Worm (Caenorhabditis elegans) whole organism, L2 larva: Measurements from ENCODE around the gene cdt-2.

ENCODE experiments used
- C34F6.9 ChIP-seq: fragments of 150-350 bp; optimal IDR thresholded peaks from 2 replicates; lab custom pipeline; 2014; ENCODE audit warnings: missing biosample characterization, missing genetic modification characterization
- F13H6.1 ChIP-seq: sonication (generic microtip); optimal IDR thresholded peaks from 2 replicates; lab custom pipeline; 2016; ENCODE audit warnings: missing genetic modification characterization, missing compliant biosample characterization
- R02D3.7 ChIP-seq: fragments of 150-350 bp; optimal IDR thresholded peaks from 2 replicates; lab custom pipeline; 2014; ENCODE audit warnings: missing biosample characterization, missing genetic modification characterization
- Y55F3AM.14 ChIP-seq: fragments of 200-800 bp; sonication (Bioruptor generic); optimal IDR thresholded peaks from 2 replicates; lab custom pipeline; 2018; ENCODE audit warnings: mild to moderate bottlenecking, missing genetic modification characterization, missing compliant biosample characterization
- ZK546.5 ChIP-seq: sonication (generic microtip); optimal IDR thresholded peaks from 2 replicates; lab custom pipeline; 2017; ENCODE audit warnings: missing biosample characterization, missing genetic modification characterization
- aly-2 ChIP-seq: fragments of 150-350 bp; optimal IDR thresholded peaks from 2 replicates; lab custom pipeline; 2014; ENCODE audit warnings: missing biosample characterization, missing genetic modification characterization
- ama-1 ChIP-seq: fragments of 150-350 bp; optimal IDR thresholded peaks from 2 replicates; lab custom pipeline; 2018; ENCODE audit warnings: inconsistent platforms
- blmp-1 ChIP-seq: sonication (generic microtip); optimal IDR thresholded peaks from 2 replicates; lab custom pipeline; 2017; ENCODE audit warnings: missing genetic modification characterization, mild to moderate bottlenecking, missing compliant biosample characterization, antibody characterized with exemption, moderate library complexity; ENCODE audit not compliant: insufficient read depth
- ceh-16 ChIP-seq: fragments of 150-350 bp; optimal IDR thresholded peaks from 2 replicates; lab custom pipeline; 2014; ENCODE audit warnings: missing biosample characterization, missing genetic modification characterization
- ceh-82 ChIP-seq: fragments of 150-350 bp; optimal IDR thresholded peaks from 2 replicates; lab custom pipeline; 2014; ENCODE audit warnings: missing biosample characterization, missing genetic modification characterization
- crh-2 ChIP-seq: sonication (generic microtip); optimal IDR thresholded peaks from 2 replicates; lab custom pipeline; 2017; ENCODE audit warnings: missing biosample characterization, missing genetic modification characterization
- dmd-4 ChIP-seq: sonication (generic microtip); optimal IDR thresholded peaks from 2 replicates; lab custom pipeline; 2017; ENCODE audit warnings: missing biosample characterization, missing genetic modification characterization
- egl-27 ChIP-seq: sonication (generic microtip); optimal IDR thresholded peaks from 3 replicates; lab custom pipeline; 2017; ENCODE audit warnings: missing biosample characterization, missing genetic modification reagents, missing genetic modification characterization
- elt-3 ChIP-seq: sonication (generic microtip); optimal IDR thresholded peaks from 2 replicates; lab custom pipeline; 2017; ENCODE audit warnings: missing biosample characterization, missing genetic modification characterization
- fos-1 ChIP-seq: fragments of 150-350 bp; optimal IDR thresholded peaks from 2 replicates; lab custom pipeline; 2014; ENCODE audit warnings: missing biosample characterization, missing genetic modification characterization
- gmeb-1 ChIP-seq: fragments of 150-350 bp; optimal IDR thresholded peaks from 2 replicates; lab custom pipeline; 2014; ENCODE audit warnings: missing biosample characterization, missing genetic modification characterization
- lin-11 ChIP-seq: fragments of 150-350 bp; sonication (generic microtip); optimal IDR thresholded peaks from 2 replicates; lab custom pipeline; 2014; ENCODE audit warnings: missing biosample characterization, missing genetic modification characterization, inconsistent platforms, mixed read lengths
- lin-13 ChIP-seq: fragments of 150-350 bp; optimal IDR thresholded peaks from 2 replicates; lab custom pipeline; 2014; ENCODE audit warnings: missing biosample characterization, missing genetic modification reagents, missing genetic modification characterization
- lin-39 ChIP-seq: fragments of 150-350 bp; optimal IDR thresholded peaks from 2 replicates; lab custom pipeline; 2014; ENCODE audit warnings: missing biosample characterization, missing genetic modification reagents, missing genetic modification characterization
- lsy-2 ChIP-seq, 2 experiments: fragments of 150-350 bp in 1 of 2; sonication (generic microtip) in 1 of 2; optimal IDR thresholded peaks; 2 replicates each; lab custom pipeline; 2014 to 2017; ENCODE audit warnings: missing biosample characterization in 2 of 2, missing genetic modification characterization in 2 of 2
- mab-5 ChIP-seq: fragments of 150-350 bp; optimal IDR thresholded peaks from 2 replicates; lab custom pipeline; 2014; ENCODE audit warnings: missing biosample characterization, missing genetic modification characterization
- mbf-1 ChIP-seq: sonication (generic microtip); optimal IDR thresholded peaks from 2 replicates; lab custom pipeline; 2017; ENCODE audit warnings: missing biosample characterization, missing genetic modification characterization
- mdl-1 ChIP-seq, 2 experiments: fragments of 150-350 bp in 1 of 2; sonication (generic microtip) in 1 of 2; optimal IDR thresholded peaks; 2 replicates each; lab custom pipeline; 2017; ENCODE audit warnings: missing biosample characterization in 2 of 2, missing genetic modification characterization in 2 of 2
- nhr-10 ChIP-seq: sonication (generic microtip); optimal IDR thresholded peaks from 2 replicates; lab custom pipeline; 2017; ENCODE audit warnings: missing biosample characterization, missing genetic modification characterization
- nhr-11 ChIP-seq: fragments of 150-350 bp; optimal IDR thresholded peaks from 2 replicates; lab custom pipeline; 2014; ENCODE audit warnings: missing biosample characterization, missing genetic modification characterization
- nhr-12 ChIP-seq: fragments of 150-350 bp; optimal IDR thresholded peaks from 2 replicates; lab custom pipeline; 2014; ENCODE audit warnings: missing biosample characterization, missing genetic modification characterization
- nhr-129 ChIP-seq: fragments of 150-350 bp; optimal IDR thresholded peaks from 2 replicates; lab custom pipeline; 2014; ENCODE audit warnings: missing biosample characterization, missing genetic modification characterization
- nhr-21 ChIP-seq: fragments of 150-350 bp; optimal IDR thresholded peaks from 2 replicates; lab custom pipeline; 2014; ENCODE audit warnings: missing biosample characterization, missing genetic modification characterization
- nhr-23 ChIP-seq: fragments of 150-350 bp; optimal IDR thresholded peaks from 2 replicates; lab custom pipeline; 2014; ENCODE audit warnings: missing biosample characterization, missing genetic modification reagents, missing genetic modification characterization
- nhr-237 ChIP-seq: fragments of 150-350 bp; optimal IDR thresholded peaks from 2 replicates; lab custom pipeline; 2014; ENCODE audit warnings: missing biosample characterization, missing genetic modification characterization
- nhr-25 ChIP-seq: fragments of 150-350 bp; sonication (generic microtip); optimal IDR thresholded peaks from 3 replicates; lab custom pipeline; 2014; ENCODE audit warnings: missing biosample characterization, missing genetic modification characterization
- nhr-6 ChIP-seq: fragments of 150-350 bp; optimal IDR thresholded peaks from 2 replicates; lab custom pipeline; 2014; ENCODE audit warnings: missing biosample characterization, missing genetic modification characterization
- nhr-77 ChIP-seq: fragments of 150-350 bp; optimal IDR thresholded peaks from 2 replicates; lab custom pipeline; 2014; ENCODE audit warnings: missing biosample characterization, missing genetic modification characterization
- peb-1 ChIP-seq: fragments of 150-350 bp; optimal IDR thresholded peaks from 2 replicates; lab custom pipeline; 2014; ENCODE audit warnings: missing biosample characterization, missing genetic modification characterization
- sem-4 ChIP-seq: fragments of 150-350 bp; optimal IDR thresholded peaks from 2 replicates; lab custom pipeline; 2014; ENCODE audit warnings: missing biosample characterization, missing genetic modification reagents, missing genetic modification characterization
- skn-1 ChIP-seq: sonication (generic microtip); optimal IDR thresholded peaks from 2 replicates; lab custom pipeline; 2017; ENCODE audit warnings: missing biosample characterization, missing genetic modification characterization
- sma-3 ChIP-seq: sonication (generic microtip); optimal IDR thresholded peaks from 2 replicates; lab custom pipeline; 2016; ENCODE audit warnings: missing genetic modification reagents, missing genetic modification characterization, missing compliant biosample characterization
- snpc-4 ChIP-seq: fragments of 150-350 bp; optimal IDR thresholded peaks from 2 replicates; lab custom pipeline; 2014; ENCODE audit warnings: missing biosample characterization, missing genetic modification characterization
- unc-39 ChIP-seq: fragments of 150-350 bp; optimal IDR thresholded peaks from 2 replicates; lab custom pipeline; 2014; ENCODE audit warnings: missing biosample characterization, missing genetic modification characterization
- unc-55 ChIP-seq: fragments of 150-350 bp; sonication (generic microtip); optimal IDR thresholded peaks from 3 replicates; lab custom pipeline; 2014; ENCODE audit warnings: missing biosample characterization, missing genetic modification reagents, missing genetic modification characterization
- unc-62 ChIP-seq: fragments of 150-350 bp; optimal IDR thresholded peaks from 2 replicates; lab custom pipeline; 2014; ENCODE audit warnings: missing biosample characterization, missing genetic modification reagents, missing genetic modification characterization
- zag-1 ChIP-seq: fragments of 150-350 bp; optimal IDR thresholded peaks from 2 replicates; lab custom pipeline; 2014; ENCODE audit warnings: missing biosample characterization, missing genetic modification characterization
- ztf-1 ChIP-seq: fragments of 200-800 bp; sonication (Bioruptor generic); conservative IDR thresholded peaks from 2 replicates; pipeline ENCODE4 v1.3.6; 2022; ENCODE audit warnings: missing genetic modification characterization, missing compliant biosample characterization
- ztf-11 ChIP-seq: sonication (generic microtip); optimal IDR thresholded peaks from 2 replicates; lab custom pipeline; 2017; ENCODE audit warnings: missing biosample characterization, missing genetic modification characterization
- ztf-4 ChIP-seq: fragments of 150-350 bp; optimal IDR thresholded peaks from 2 replicates; lab custom pipeline; 2014; ENCODE audit warnings: missing biosample characterization, missing genetic modification characterization

cdt-2 gene

ce11 chrV:15011560-15011959, 20.6 kb upstream of the cdt-2 start, which contains the start of gene nmr-2:
TSS of gene nmr-2 (minus strand) at chrV:15011660.
- TF ChIP-seq sem-4 (tag; lab: Kevin White, UChicago): no peak
- no peak for TF ChIP-seq nhr-77 (tag; lab: Kevin White, UChicago)
- no peak for TF ChIP-seq sma-3 (GFP tag; lab: Kevin White, UChicago)
- TF ChIP-seq fos-1 (tag; lab: Kevin White, UChicago): no peak
- no peak for TF ChIP-seq ama-1
- no peak for TF ChIP-seq nhr-11
- no peak for TF ChIP-seq zag-1 (tag; lab: Kevin White, UChicago)
- TF ChIP-seq ceh-82 (tag; lab: Kevin White, UChicago): no peak
- no peak for TF ChIP-seq mbf-1 (tag; lab: Kevin White, UChicago)
- no peak for TF ChIP-seq aly-2 (tag; lab: Kevin White, UChicago)
- TF ChIP-seq blmp-1 (tag; lab: Kevin White, UChicago): no peak
- no peak for TF ChIP-seq unc-39
- no peak for TF ChIP-seq dmd-4
- no peak for TF ChIP-seq elt-3 (tag; lab: Kevin White, UChicago)
- TF ChIP-seq ztf-1 (GFP tag; lab: Robert Waterston, UW): no peak
- no peak for TF ChIP-seq lin-13
- TF ChIP-seq nhr-6 (tag; lab: Kevin White, UChicago): no peak
- TF ChIP-seq lin-39: no peak
- no peak for TF ChIP-seq nhr-129 (tag; lab: Kevin White, UChicago)
- no peak for TF ChIP-seq ztf-4 (tag; lab: Kevin White, UChicago)

ce11 chrV:15004800-15005199, 13.9 kb upstream of the cdt-2 start, which contains the start of gene hrde-2:
TSS of gene hrde-2 (plus strand) at chrV:15005100.
- no peak for TF ChIP-seq snpc-4 (tag; lab: Kevin White, UChicago)
- no peak for TF ChIP-seq lin-11
- no peak for TF ChIP-seq C34F6.9 (tag; lab: Kevin White, UChicago)
- TF ChIP-seq unc-55: no peak
- no peak for TF ChIP-seq crh-2
- no peak for TF ChIP-seq nhr-10
- no peak for TF ChIP-seq egl-27 (tag; lab: Kevin White, UChicago)
- no peak for TF ChIP-seq peb-1 (tag; lab: Kevin White, UChicago)
- no peak for TF ChIP-seq nhr-237 (tag; lab: Kevin White, UChicago)
- TF ChIP-seq mdl-1 (tag; optimal IDR thresholded peaks at IDR 0.05; lab: Kevin White, UChicago): no peak
- TF ChIP-seq ztf-11 (tag; lab: Kevin White, UChicago): no peak
- no peak for TF ChIP-seq mbf-1 (tag; lab: Kevin White, UChicago)
- no peak for TF ChIP-seq sem-4 (tag; lab: Kevin White, UChicago)
- TF ChIP-seq gmeb-1: no peak
- TF ChIP-seq lsy-2 (tag; optimal IDR thresholded peaks at IDR 0.05; lab: Kevin White, UChicago): no peak
- no peak for TF ChIP-seq ceh-16 (tag; lab: Kevin White, UChicago)
- TF ChIP-seq dmd-4: no peak
- TF ChIP-seq, all 48 proteins: peak for 0

DNA sequence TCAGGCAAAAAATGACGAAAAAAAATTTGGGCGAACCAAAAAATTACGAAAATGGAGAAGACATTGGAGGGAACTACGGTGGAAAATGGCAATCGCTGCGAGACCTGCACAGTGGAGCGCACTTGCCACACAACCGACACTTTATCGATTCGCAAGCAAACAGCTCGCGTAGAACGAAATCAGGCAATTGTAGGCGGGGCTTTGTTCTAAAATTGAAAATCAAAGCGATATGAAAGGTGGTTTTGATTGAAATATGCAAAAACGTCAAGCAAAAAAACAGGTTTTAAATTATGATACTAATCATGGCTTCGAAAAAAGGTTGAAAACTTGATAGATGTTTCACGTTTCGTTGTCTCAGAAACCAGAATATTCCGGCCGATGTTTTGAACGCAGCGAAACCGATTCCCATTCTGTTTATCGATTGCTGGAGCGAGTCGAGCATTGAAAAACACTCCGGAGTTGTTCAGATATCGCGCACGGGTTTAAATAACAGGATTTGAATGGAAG, 11.3 kb upstream of the cdt-2 start, which contains the start of the genes fib-1 and mut-15:
TSS of gene fib-1 (minus strand) at position 40 of the 507 bp plus-strand sequence.
TSS of gene mut-15 (plus strand) at position 360 of the 507 bp plus-strand sequence.
- TF ChIP-seq nhr-23 (tag; lab: Kevin White, UChicago) (no peak), fos-1 (tag; lab: Kevin White, UChicago) (peak; percentile 69), egl-27 (tag; lab: Kevin White, UChicago) (peak; percentile 77), unc-62 (GFP tag; lab: Kevin White, UChicago) (no peak), nhr-12 (no peak), skn-1 (tag; lab: Kevin White, UChicago) (no peak), sem-4 (tag; lab: Kevin White, UChicago) (peak; percentile 82), ceh-16 (tag; lab: Kevin White, UChicago) (peak; percentile 38), sma-3 (GFP tag; lab: Kevin White, UChicago) (peak; percentile 95), R02D3.7 (tag; lab: Kevin White, UChicago) (peak; percentile 68), mdl-1 (tag; optimal IDR thresholded peaks at IDR 0.05; lab: Kevin White, UChicago) (peak in 1 of 2 experiments; percentile 33), nhr-21 (peak; percentile 84), nhr-129 (tag; lab: Kevin White, UChicago) (peak; percentile 96), ztf-11 (tag; lab: Kevin White, UChicago) (no peak), lin-11 (peak; percentile 86), aly-2 (tag; lab: Kevin White, UChicago) (no peak), ZK546.5 (tag; lab: Kevin White, UChicago) (peak; percentile 45), mab-5 (tag; lab: Kevin White, UChicago) (peak; percentile 90), zag-1 (tag; lab: Kevin White, UChicago) (peak; percentile 83), Y55F3AM.14 (GFP tag; lab: Kevin White, UChicago) (peak; percentile 5), F13H6.1 (peak; percentile 92), lsy-2 (tag; optimal IDR thresholded peaks at IDR 0.05; lab: Kevin White, UChicago) (peak; percentile 91 to 98), ztf-4 (tag; lab: Kevin White, UChicago) (peak; percentile 70), ceh-82 (tag; lab: Kevin White, UChicago) (peak; percentile 15), gmeb-1 (peak; percentile 89), nhr-25 (tag; lab: Kevin White, UChicago) (peak; percentile 91), nhr-237 (tag; lab: Kevin White, UChicago) (no peak), nhr-77 (tag; lab: Kevin White, UChicago) (peak; percentile 21), lin-13 (peak; percentile 89), blmp-1 (tag; lab: Kevin White, UChicago) (peak; percentile 39), nhr-10 (no peak), crh-2 (peak; percentile 87), unc-55 (peak; percentile 93), snpc-4 (tag; lab: Kevin White, UChicago) (peak; percentile 83), nhr-11 (peak; percentile 26), unc-39 (no peak), C34F6.9 (tag; lab: Kevin White, UChicago) (peak; percentile 93)
